Worm (Caenorhabditis elegans) whole organism, L1 larva: Measurements from ENCODE around the gene C45B2.3.

ENCODE experiments used
- ces-1 ChIP-seq: fragments of 150-350 bp; optimal IDR thresholded peaks from 2 replicates; lab custom pipeline; 2014; ENCODE audit warnings: missing biosample characterization, missing genetic modification reagents, missing genetic modification characterization
- egl-27 ChIP-seq, 2 experiments: fragments of 150-350 bp in 1 of 2; sonication (generic microtip); optimal IDR thresholded peaks; 3 replicates each; lab custom pipeline; 2017 to 2018; ENCODE audit warnings: missing biosample characterization in 2 of 2, missing genetic modification characterization in 2 of 2, missing genetic modification reagents in 2 of 2
- lin-14 ChIP-seq: fragments of 200-800 bp; sonication (Bioruptor generic); optimal IDR thresholded peaks from 2 replicates; lab custom pipeline; 2018; ENCODE audit warnings: mild to moderate bottlenecking, missing genetic modification characterization, moderate library complexity, missing compliant biosample characterization
- lin-39 ChIP-seq: fragments of 150-350 bp; optimal IDR thresholded peaks from 2 replicates; lab custom pipeline; 2014; ENCODE audit warnings: missing biosample characterization, missing genetic modification reagents, missing genetic modification characterization
- nhr-77 ChIP-seq: fragments of 150-350 bp; optimal IDR thresholded peaks from 2 replicates; lab custom pipeline; 2014; ENCODE audit warnings: missing biosample characterization, missing genetic modification characterization

DNA sequence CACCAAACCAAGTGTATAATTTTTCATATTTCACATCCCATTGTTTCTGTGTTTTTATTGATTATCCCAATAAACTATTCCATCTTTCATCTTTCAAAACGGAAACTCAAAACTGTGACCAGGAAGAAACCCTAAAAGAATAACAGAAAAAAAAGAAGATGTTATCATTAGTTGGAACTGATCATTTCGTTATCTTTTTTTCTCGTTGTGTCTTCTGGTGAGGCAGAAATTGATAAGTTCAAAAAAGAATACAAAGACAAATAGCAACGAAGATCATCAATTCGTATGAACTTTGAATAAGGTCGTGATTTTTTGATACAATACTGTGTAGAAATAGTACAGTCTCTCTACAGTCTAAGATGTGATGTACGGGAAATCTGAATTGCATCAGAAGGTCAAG, 967 bp upstream of the C45B2.3 start:
- peak; percentile 48 for TF ChIP-seq lin-14 (GFP tag; lab: Kevin White, UChicago)
- TF ChIP-seq lin-39 (tag; lab: Kevin White, UChicago) = no peak
- TF ChIP-seq nhr-77 (tag; lab: Kevin White, UChicago) = no peak
- no peak for TF ChIP-seq egl-27 (tag; optimal IDR thresholded peaks at IDR 0.05; lab: Kevin White, UChicago)
- no peak for TF ChIP-seq ces-1 (GFP tag; lab: Kevin White, UChicago)
